Worm (Caenorhabditis elegans): Measurements from ENCODE around the gene dhs-22.

dhs-22 gene

DNA sequence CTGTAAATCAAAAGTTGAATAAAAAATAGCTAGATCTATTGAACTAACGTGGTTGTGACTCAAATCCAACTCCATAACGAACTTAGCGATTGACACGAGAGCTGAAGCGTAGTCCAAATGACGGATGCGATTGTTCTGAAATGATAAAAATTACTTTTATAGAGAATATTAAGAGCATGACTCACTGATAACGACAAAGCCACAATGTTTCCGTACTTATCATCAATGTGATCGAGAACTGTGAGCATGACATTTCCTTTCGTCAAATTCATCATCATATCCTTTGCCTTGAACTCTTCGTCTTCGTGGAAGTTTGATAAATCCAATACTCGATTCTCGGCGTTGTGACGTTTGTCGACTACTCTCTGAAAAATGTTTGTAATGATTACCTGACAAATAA lies 7.2 kb downstream of the dhs-22 start:
- TF ChIP-seq D2030.7 (GFP tag; IDR thresholded peaks at IDR 0.05): no peak
- TF ChIP-seq attf-6 (GFP tag; IDR thresholded peaks at IDR 0.05): no peak
- peak; percentile 73 for TF ChIP-seq nhr-80 (tag; optimal IDR thresholded peaks at IDR 0.05)

ce11 chrV:14411989-14412388 lies 9.3 kb downstream of the dhs-22 start:
- TF ChIP-seq B0336.3 (GFP tag; IDR thresholded peaks at IDR 0.05): no peak
- TF ChIP-seq athp-1 (tag; optimal IDR thresholded peaks at IDR 0.05): no peak
- no peak for TF ChIP-seq Y53F4B.3 (GFP tag; IDR thresholded peaks at IDR 0.05)
- TF ChIP-seq bed-2 (GFP tag; IDR thresholded peaks at IDR 0.05): no peak
- TF ChIP-seq F33H1.4 (GFP tag; IDR thresholded peaks at IDR 0.05): no peak
- TF ChIP-seq hlh-26 (GFP tag; conservative IDR thresholded peaks at IDR 0.05): no peak
- TF ChIP-seq K12H6.12 (tag; optimal IDR thresholded peaks at IDR 0.05): no peak
- TF ChIP-seq snpc-4 (GFP tag; optimal IDR thresholded peaks at IDR 0.05): no peak
- TF ChIP-seq snpc-4 (tag; optimal IDR thresholded peaks at IDR 0.05): peak in 1 of 4 experiments; percentile 25
- TF ChIP-seq ekl-4 (GFP tag; IDR thresholded peaks at IDR 0.05): 0 out of 2 replicates have a peak, but pooled peaks have one; percentile 42
- TF ChIP-seq cebp-1 (GFP tag; IDR thresholded peaks at IDR 0.05): no peak; the same call in 1 of the 2 replicates
- TF ChIP-seq cebp-1 (tag; optimal IDR thresholded peaks at IDR 0.05): peak; percentile 31
- TF ChIP-seq C06A6.2 (GFP tag; conservative IDR thresholded peaks at IDR 0.05): no peak
- TF ChIP-seq Y53G8AR.9 (GFP tag; conservative IDR thresholded peaks at IDR 0.05): no peak
- no peak; the same call in 1 of the 2 replicates for TF ChIP-seq hmg-1.2 (GFP tag; IDR thresholded peaks at IDR 0.05)
- 0 out of 2 replicates have a peak, but pooled peaks have one; percentile 32 for TF ChIP-seq hsf-1 (GFP tag; IDR thresholded peaks at IDR 0.05)
- TF ChIP-seq hrde-1 (tag; optimal IDR thresholded peaks at IDR 0.05; ENCODE audit: borderline replicate concordance): no peak
- no peak for TF ChIP-seq B0261.1 (tag; optimal IDR thresholded peaks at IDR 0.05)
- no peak for TF ChIP-seq lin-35 (GFP tag; optimal IDR thresholded peaks at IDR 0.05)
- peak; percentile 12 for TF ChIP-seq ceh-79 (tag; optimal IDR thresholded peaks at IDR 0.05)
- no peak for TF ChIP-seq let-526 (GFP tag; IDR thresholded peaks at IDR 0.05)
- TF ChIP-seq aptf-2 (GFP tag; conservative IDR thresholded peaks at IDR 0.05): no peak
- no peak for TF ChIP-seq ceh-100 (GFP tag; IDR thresholded peaks at IDR 0.05)
- TF ChIP-seq egl-18 (GFP tag; IDR thresholded peaks at IDR 0.05): no peak
- no peak for TF ChIP-seq aptf-3 (GFP tag; IDR thresholded peaks at IDR 0.05)
- TF ChIP-seq C17E4.6 (GFP tag; IDR thresholded peaks at IDR 0.05): no peak
- TF ChIP-seq ztf-3 (GFP tag; optimal IDR thresholded peaks at IDR 0.05): no peak
- TF ChIP-seq dox-1 (GFP tag; IDR thresholded peaks at IDR 0.05): no peak
- TF ChIP-seq ztf-28 (GFP tag; IDR thresholded peaks at IDR 0.05): no peak
- TF ChIP-seq ceh-27 (GFP tag; optimal IDR thresholded peaks at IDR 0.05): no peak
- no peak for TF ChIP-seq ceh-91 (GFP tag; IDR thresholded peaks at IDR 0.05)
- TF ChIP-seq him-1 (tag; optimal IDR thresholded peaks at IDR 0.05): no peak
- no peak for TF ChIP-seq sptf-2 (GFP tag; optimal IDR thresholded peaks at IDR 0.05)
- no peak for TF ChIP-seq ceh-40 (GFP tag; IDR thresholded peaks at IDR 0.05)
- TF ChIP-seq ZK185.1 (tag; optimal IDR thresholded peaks at IDR 0.05; ENCODE audit: poor library complexity, severe bottlenecking): no peak
- peak; percentile 43 for TF ChIP-seq ama-1 (optimal IDR thresholded peaks at IDR 0.05)
- peak in 1 of 2 experiments; percentile 60 for TF ChIP-seq ama-1 (GFP tag; optimal IDR thresholded peaks at IDR 0.05)
- no peak for TF ChIP-seq lag-1 (GFP tag; IDR thresholded peaks at IDR 0.05)
- TF ChIP-seq B0035.1 (tag; optimal IDR thresholded peaks at IDR 0.05): no peak
- peak; percentile 22 for TF ChIP-seq F49E8.2 (tag; optimal IDR thresholded peaks at IDR 0.05; ENCODE audit: insufficient read depth)
- TF ChIP-seq attf-3 (GFP tag; conservative IDR thresholded peaks at IDR 0.05): no peak
- TF ChIP-seq nfyb-1 (GFP tag; IDR thresholded peaks at IDR 0.05): 0 out of 2 replicates have a peak, but pooled peaks have one; percentile 40
- peak; percentile 65 for TF ChIP-seq nhr-90 (tag; optimal IDR thresholded peaks at IDR 0.05)
- peak; percentile 0 for TF ChIP-seq tlf-1 (GFP tag; optimal IDR thresholded peaks at IDR 0.05)
- TF ChIP-seq die-1 (tag; optimal IDR thresholded peaks at IDR 0.05): peak; percentile 29
